Worm (Caenorhabditis elegans) whole organism, midembryonic: ENCODE data around the gene cpt-4.

Experiments used
- cog-1 ChIP-seq: sonication (generic microtip); optimal IDR thresholded peaks from 2 replicates; lab custom pipeline; 2016; ENCODE audit warnings: missing genetic modification characterization, missing compliant biosample characterization
- flt-1 ChIP-seq: fragments of 200-800 bp; sonication (Bioruptor generic); IDR thresholded peaks from 2 replicates; pipeline ENCODE4 v1.3.6; 2022; ENCODE audit warnings: missing genetic modification characterization, missing compliant biosample characterization
- klf-2 ChIP-seq: fragments of 200-800 bp; sonication (Bioruptor generic); conservative IDR thresholded peaks from 2 replicates; pipeline ENCODE4 v1.3.6; 2022; ENCODE audit warnings: missing genetic modification reagents, missing genetic modification characterization, missing compliant biosample characterization
- med-1 ChIP-seq: sonication (generic microtip); optimal IDR thresholded peaks from 2 replicates; lab custom pipeline; 2017; ENCODE audit warnings: missing genetic modification characterization, mild to moderate bottlenecking, missing compliant biosample characterization, antibody characterized with exemption, missing genetic modification reagents; ENCODE audit not compliant: insufficient read depth
- ref-1 ChIP-seq: fragments of 200-800 bp; sonication (Bioruptor generic); conservative IDR thresholded peaks from 2 replicates; pipeline ENCODE4 v1.3.6; 2022; ENCODE audit warnings: missing genetic modification reagents, missing genetic modification characterization, missing compliant biosample characterization
- tab-1 ChIP-seq: fragments of 200-800 bp; sonication (Bioruptor generic); IDR thresholded peaks from 2 replicates; pipeline ENCODE4 v1.3.6; 2022; ENCODE audit warnings: missing genetic modification characterization, missing compliant biosample characterization
- ztf-23 ChIP-seq: fragments of 200-800 bp; sonication (Bioruptor generic); IDR thresholded peaks from 2 replicates; pipeline ENCODE4 v1.3.6; 2022; ENCODE audit warnings: missing genetic modification reagents, missing genetic modification characterization, missing compliant biosample characterization
- ztf-29 ChIP-seq: fragments of 200-800 bp; sonication (Bioruptor generic); IDR thresholded peaks from 2 replicates; pipeline ENCODE4 v1.3.6; 2022; ENCODE audit warnings: missing genetic modification reagents, missing genetic modification characterization, missing compliant biosample characterization

DNA sequence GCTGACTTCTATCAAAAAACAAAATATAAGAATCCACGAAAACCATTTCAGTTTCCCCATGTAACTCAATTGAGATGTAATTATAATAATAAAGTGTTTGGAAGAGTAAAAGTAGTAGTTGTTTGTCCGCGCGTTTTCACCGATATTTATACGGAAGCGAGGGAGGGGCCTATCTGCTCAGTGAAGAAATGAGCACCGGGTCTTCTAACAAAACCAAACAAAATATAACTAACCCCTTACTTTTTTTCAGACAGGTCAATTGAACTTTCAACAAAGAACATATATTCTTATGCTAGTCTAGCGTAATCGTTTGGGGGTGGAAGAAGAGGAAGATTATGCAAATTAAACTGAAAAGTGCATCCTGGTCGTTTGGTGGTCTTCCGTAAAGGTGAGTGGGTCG, 32.4 kb downstream of the cpt-4 start, which contains the start of gene ncx-9:
- TF ChIP-seq ztf-23 (GFP tag; lab: Robert Waterston, UW): no peak
- no peak for TF ChIP-seq ref-1 (GFP tag; lab: Robert Waterston, UW)
- no peak for TF ChIP-seq cog-1 (tag; lab: Kevin White, UChicago)
- TF ChIP-seq ztf-29 (GFP tag; lab: Robert Waterston, UW): no peak
- TF ChIP-seq med-1 (GFP tag; lab: Kevin White, UChicago): no peak
- TF ChIP-seq flt-1 (GFP tag; lab: Robert Waterston, UW): no peak
- no peak for TF ChIP-seq tab-1
- no peak for TF ChIP-seq klf-2 (GFP tag; lab: Robert Waterston, UW)
